Worm (Caenorhabditis elegans): ENCODE results near the gene clec-143.

clec-143 gene

ce11 chrII:10501578-10501977, 31.5 kb upstream of the clec-143 start (continued):
- TF ChIP-seq dmd-8 (GFP tag; IDR thresholded peaks at IDR 0.05): 0 out of 2 replicates have a peak, but pooled peaks have one; percentile 37
- peak; percentile 92 for TF ChIP-seq aha-1 (tag)
- TF ChIP-seq ceh-82 (tag; optimal IDR thresholded peaks at IDR 0.05): no peak
- TF ChIP-seq daf-16 (GFP tag; optimal IDR thresholded peaks at IDR 0.05): no peak
- TF ChIP-seq daf-16 (tag; optimal IDR thresholded peaks at IDR 0.05): peak; percentile 10
- TF ChIP-seq mep-1 (tag; optimal IDR thresholded peaks at IDR 0.05): peak; percentile 53
- no peak for TF ChIP-seq nhr-111 (GFP tag; optimal IDR thresholded peaks at IDR 0.05)
- TF ChIP-seq rbr-2 (tag; optimal IDR thresholded peaks at IDR 0.05): peak; percentile 33
- no peak for TF ChIP-seq php-3 (GFP tag; IDR thresholded peaks at IDR 0.05)
- no peak for TF ChIP-seq pha-4 (GFP tag; IDR thresholded peaks at IDR 0.05)
- TF ChIP-seq pha-4 (tag; optimal IDR thresholded peaks at IDR 0.05): no peak
- TF ChIP-seq nhr-237 (tag; optimal IDR thresholded peaks at IDR 0.05): no peak

DNA sequence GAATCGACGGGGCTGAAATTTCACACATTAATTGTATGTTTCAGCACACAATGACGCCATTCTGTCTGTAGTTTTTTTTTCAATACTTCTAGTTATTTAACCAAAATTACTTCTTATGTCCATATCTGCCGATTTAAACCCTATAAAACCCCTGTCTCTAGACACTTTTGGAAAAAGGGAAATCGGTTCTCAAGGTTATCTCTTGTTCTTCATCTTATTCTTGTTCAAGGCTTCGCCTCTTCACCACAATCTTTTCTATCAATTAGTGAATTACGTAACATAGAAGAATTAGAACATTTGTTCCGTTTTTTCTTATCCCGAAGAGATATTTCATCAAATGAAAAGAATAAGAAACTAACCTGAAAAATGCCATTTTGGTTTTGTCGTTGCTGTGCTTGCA, 30.6 kb upstream of the clec-143 start:
- TF ChIP-seq aha-1 (tag): no peak
- no peak for TF ChIP-seq Y105C5A.15 (GFP tag; IDR thresholded peaks at IDR 0.05)
- peak; percentile 8 for TF ChIP-seq duxl-1 (tag; optimal IDR thresholded peaks at IDR 0.05; ENCODE audit: poor library complexity)
- TF ChIP-seq hlh-30 (tag; optimal IDR thresholded peaks at IDR 0.05; ENCODE audit: insufficient read depth): no peak
- TF ChIP-seq Y48G9A.11 (GFP tag; IDR thresholded peaks at IDR 0.05): no peak
- no peak for TF ChIP-seq lin-39 (tag; optimal IDR thresholded peaks at IDR 0.05)
- TF ChIP-seq dpl-1 (GFP tag; optimal IDR thresholded peaks at IDR 0.05): no peak
- peak; percentile 5 for TF ChIP-seq mep-1 (tag; optimal IDR thresholded peaks at IDR 0.05)
- TF ChIP-seq gei-8 (GFP tag; optimal IDR thresholded peaks at IDR 0.05): no peak
- no peak for TF ChIP-seq cey-2 (tag; optimal IDR thresholded peaks at IDR 0.05; ENCODE audit: borderline replicate concordance, insufficient read depth)
- TF ChIP-seq ztf-7 (tag; optimal IDR thresholded peaks at IDR 0.05): no peak
- TF ChIP-seq fkh-10 (GFP tag; optimal IDR thresholded peaks at IDR 0.05): no peak
- TF ChIP-seq tra-1 (GFP tag; IDR thresholded peaks at IDR 0.05): no peak
- no peak for TF ChIP-seq nhr-48 (tag; optimal IDR thresholded peaks at IDR 0.05)
- TF ChIP-seq unc-62 (GFP tag; optimal IDR thresholded peaks at IDR 0.05 in 1 of 2): peak in 1 of 2 experiments; percentile 54
- TF ChIP-seq unc-62 (tag; optimal IDR thresholded peaks at IDR 0.05): no peak
- TF ChIP-seq nhr-28 (tag; optimal IDR thresholded peaks at IDR 0.05): peak; percentile 19
- no peak for TF ChIP-seq mdl-1 (tag; optimal IDR thresholded peaks at IDR 0.05)
- no peak for TF ChIP-seq snpc-4 (tag; optimal IDR thresholded peaks at IDR 0.05)

DNA sequence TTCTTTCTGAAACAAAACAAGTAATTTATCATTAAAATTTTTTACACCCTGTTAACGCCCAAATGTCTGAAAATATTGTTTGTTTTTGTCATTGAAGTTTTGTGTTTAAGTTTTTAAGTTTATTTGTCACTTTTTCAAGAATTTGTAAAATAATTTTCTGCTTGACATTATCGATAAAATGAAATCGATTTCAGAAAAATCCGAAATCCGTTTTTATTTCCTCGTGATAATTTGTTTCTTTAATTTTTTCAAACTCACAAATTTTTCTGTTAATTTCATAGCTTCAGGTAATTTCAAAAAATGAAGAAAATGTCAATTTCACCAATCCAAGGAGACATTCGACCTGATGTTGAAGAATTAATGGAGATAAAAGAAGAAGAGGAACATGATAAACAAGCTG, 25.8 kb upstream of the clec-143 start, which contains the start of gene ZK666.12:
Gene ZK666.12 (plus strand): TSS at position 301 of the 400 bp plus-strand sequence.
- TF ChIP-seq madf-5 (GFP tag; IDR thresholded peaks at IDR 0.05): no peak
- no peak for TF ChIP-seq attf-4 (tag; optimal IDR thresholded peaks at IDR 0.05)
- no peak for TF ChIP-seq Y75B8A.6 (GFP tag; IDR thresholded peaks at IDR 0.05)
- TF ChIP-seq F37D6.2 (tag; optimal IDR thresholded peaks at IDR 0.05): no peak
- no peak for TF ChIP-seq snpc-4 (tag; optimal IDR thresholded peaks at IDR 0.05)
- no peak for TF ChIP-seq daf-8 (GFP tag; IDR thresholded peaks at IDR 0.05)

DNA sequence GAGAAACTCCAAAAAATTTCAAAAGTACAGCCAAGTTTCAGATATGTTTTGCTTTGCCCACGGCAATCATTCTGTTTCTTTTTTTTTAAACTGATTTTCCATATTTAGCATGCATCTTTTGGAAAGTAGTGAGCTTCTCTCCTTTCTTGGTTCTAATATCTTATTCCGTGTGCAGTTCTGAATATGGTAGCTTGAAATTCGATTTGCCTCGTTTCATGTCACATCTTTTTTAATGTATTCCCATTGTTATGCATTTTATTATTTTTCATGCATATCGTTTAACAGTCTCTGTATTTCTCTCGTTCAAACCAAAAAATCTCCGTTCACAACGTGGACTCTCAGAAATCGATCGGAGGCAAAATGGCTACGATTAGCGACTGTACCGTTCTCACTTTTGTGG, 24.4 kb upstream of the clec-143 start, which contains the start of gene ZK666.14:
Gene ZK666.14 (plus strand): TSS at position 301 of the 400 bp plus-strand sequence.
- no peak for TF ChIP-seq nhr-25 (tag; optimal IDR thresholded peaks at IDR 0.05; ENCODE audit: borderline replicate concordance, insufficient read depth)
- no peak for TF ChIP-seq snpc-4 (tag; optimal IDR thresholded peaks at IDR 0.05)
- no peak for TF ChIP-seq ztf-7 (tag; optimal IDR thresholded peaks at IDR 0.05)
- TF ChIP-seq mxl-2 (GFP tag; conservative IDR thresholded peaks at IDR 0.05): no peak
- no peak for TF ChIP-seq F10B5.3 (tag; optimal IDR thresholded peaks at IDR 0.05)
- TF ChIP-seq unc-130 (GFP tag; optimal IDR thresholded peaks at IDR 0.05): no peak
- TF ChIP-seq mdl-1 (tag; optimal IDR thresholded peaks at IDR 0.05): no peak
- TF ChIP-seq aha-1 (tag): no peak
- TF ChIP-seq lin-15B (tag; optimal IDR thresholded peaks at IDR 0.05): no peak
- no peak for TF ChIP-seq nhr-48 (tag; optimal IDR thresholded peaks at IDR 0.05)
- TF ChIP-seq set-16 (GFP tag; IDR thresholded peaks at IDR 0.05): no peak
